Fruit fly (Drosophila melanogaster): ENCODE data around the gene Nep2.

The Nep2 gene

DNA sequence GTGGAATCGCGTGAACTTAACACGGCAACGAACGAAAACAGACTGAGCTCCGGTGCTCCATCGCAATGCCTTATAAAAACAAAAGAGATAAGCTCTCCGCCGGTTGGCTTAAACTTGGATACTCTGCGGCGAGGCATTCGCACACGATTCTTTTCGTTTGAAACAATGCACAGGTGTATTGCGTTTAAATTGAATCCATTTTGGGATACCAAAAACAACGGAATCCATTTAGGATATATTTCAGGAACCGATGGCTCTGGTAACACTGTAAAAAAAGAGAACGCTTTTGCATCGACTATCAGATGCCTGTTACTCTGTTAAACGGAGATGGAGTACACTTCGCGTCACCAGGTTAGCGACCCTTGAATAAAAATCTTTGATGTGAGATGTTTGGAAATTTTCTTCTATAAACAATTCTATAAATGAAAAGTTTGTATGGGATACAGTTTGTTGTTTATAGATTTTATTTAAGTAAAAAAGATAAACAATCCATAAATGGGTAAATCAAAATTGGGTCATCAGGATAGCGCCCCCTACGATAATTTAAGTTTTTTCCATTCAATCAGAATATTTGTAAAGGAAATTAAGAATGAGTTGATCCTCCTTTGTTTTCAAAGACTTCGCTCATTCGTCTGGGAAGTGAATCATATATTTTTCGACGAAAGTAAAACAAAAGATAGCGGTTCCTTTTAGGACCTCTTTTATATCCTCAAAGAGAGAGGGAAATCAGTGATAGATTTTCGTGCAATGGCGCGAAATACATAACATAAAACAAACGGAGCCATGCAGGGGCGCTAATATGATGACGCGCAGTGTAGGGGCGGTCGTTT, at the start of gene Nep2 (continued):
- TF ChIP-seq spab (GFP tag; optimal IDR thresholded peaks at IDR 0.05) (peak; percentile 54), Hr39 (GFP tag; optimal IDR thresholded peaks at IDR 0.05) (peak; percentile 21), CG9139 (GFP tag; optimal IDR thresholded peaks at IDR 0.05) (no peak), acj6 (GFP tag; optimal IDR thresholded peaks at IDR 0.05) (peak; percentile 64), CG6276 (GFP tag; optimal IDR thresholded peaks at IDR 0.05) (peak; percentile 77), CG6854 (GFP tag; optimal IDR thresholded peaks at IDR 0.05) (no peak), CG8632 (GFP tag; optimal IDR thresholded peaks at IDR 0.05) (peak; percentile 7), achi (GFP tag; optimal IDR thresholded peaks at IDR 0.05) (peak; percentile 62), Blimp-1 (GFP tag; optimal IDR thresholded peaks at IDR 0.05) (no peak), Ets96B (tag; optimal IDR thresholded peaks at IDR 0.05) (peak; percentile 15)

DNA sequence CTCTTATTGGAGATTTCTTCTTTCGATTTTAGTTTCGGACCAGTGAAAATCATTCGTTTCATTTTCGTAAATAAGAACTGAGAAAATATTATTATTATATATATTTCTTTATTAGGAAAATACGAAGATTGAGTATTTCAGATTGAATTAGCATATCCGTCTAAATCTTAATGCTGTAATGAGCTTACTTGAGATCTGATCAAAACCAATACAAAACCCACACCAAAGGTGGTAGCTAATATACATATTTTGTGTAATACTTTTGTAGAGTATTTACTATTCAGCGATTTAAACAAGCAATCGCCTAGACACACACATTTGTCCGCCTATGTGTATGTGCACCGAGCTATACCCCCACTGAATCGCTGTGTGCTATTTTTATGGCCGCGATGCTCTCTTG, 49.0 kb upstream of the Nep2 start:
- TF ChIP-seq CG31627 (GFP tag; optimal IDR thresholded peaks at IDR 0.05) (no peak), achi (GFP tag; optimal IDR thresholded peaks at IDR 0.05) (no peak), CG8119 (GFP tag; IDR thresholded peaks at IDR 0.05) (no peak), Ets96B (tag; optimal IDR thresholded peaks at IDR 0.05) (no peak), Eip78C (GFP tag) (no peak), CG6163 (GFP tag; IDR thresholded peaks at IDR 0.05) (no peak), lz (GFP tag; optimal IDR thresholded peaks at IDR 0.05) (no peak), Ets21C (GFP tag; optimal IDR thresholded peaks at IDR 0.05) (no peak), svp (GFP tag) (no peak), Sox14 (GFP tag; optimal IDR thresholded peaks at IDR 0.05) (no peak), CG6792 (GFP tag; optimal IDR thresholded peaks at IDR 0.05) (no peak), CG8319 (GFP tag; optimal IDR thresholded peaks at IDR 0.05) (no peak), fd85E (GFP tag; optimal IDR thresholded peaks at IDR 0.05) (no peak), eg (GFP tag; IDR thresholded peaks at IDR 0.05) (no peak)

DNA sequence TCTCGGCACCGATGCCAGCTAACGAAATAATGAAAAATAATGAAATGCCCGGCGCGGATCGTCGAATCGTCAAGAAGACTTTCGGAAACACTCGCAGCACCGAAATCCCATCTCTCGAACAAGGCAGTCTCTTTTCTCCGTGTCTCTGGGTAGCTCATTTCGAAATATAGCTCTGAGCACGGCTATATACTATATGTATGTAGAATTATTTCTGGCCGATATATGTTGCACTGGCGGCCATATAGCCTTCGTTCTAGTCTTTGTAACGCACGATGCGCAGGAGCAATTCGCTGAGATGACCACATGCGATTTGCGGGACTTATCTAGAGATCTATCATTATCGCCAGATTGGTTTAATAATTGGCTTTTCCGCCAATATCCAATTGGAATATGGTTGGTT, 48.6 kb upstream of the Nep2 start, which contains the start of gene CG14655:
Gene CG14655, minus strand, starts transcription at position 41 of the 400 bp plus-strand sequence.
- TF ChIP-seq CG32006 (GFP tag; optimal IDR thresholded peaks at IDR 0.05), result no peak
- TF ChIP-seq CG6276 (GFP tag; optimal IDR thresholded peaks at IDR 0.05), result no peak
- TF ChIP-seq achi (GFP tag; optimal IDR thresholded peaks at IDR 0.05), result no peak
- no peak for TF ChIP-seq CG31627 (GFP tag; optimal IDR thresholded peaks at IDR 0.05)
- TF ChIP-seq CG6854 (GFP tag; optimal IDR thresholded peaks at IDR 0.05), result no peak
- TF ChIP-seq eg (GFP tag; IDR thresholded peaks at IDR 0.05), result no peak
- no peak for TF ChIP-seq Eip78C (GFP tag)
- TF ChIP-seq salr (GFP tag; optimal IDR thresholded peaks at IDR 0.05), result no peak
- TF ChIP-seq Smox (GFP tag; optimal IDR thresholded peaks at IDR 0.05), result no peak
- TF ChIP-seq fkh (GFP tag; optimal IDR thresholded peaks at IDR 0.05), result no peak
- TF ChIP-seq Ets96B (tag; optimal IDR thresholded peaks at IDR 0.05), result no peak
- TF ChIP-seq CG3032 (tag; optimal IDR thresholded peaks at IDR 0.05), result no peak
- TF ChIP-seq Hr38 (GFP tag; optimal IDR thresholded peaks at IDR 0.05), result no peak
- no peak for TF ChIP-seq Hr4 (GFP tag; optimal IDR thresholded peaks at IDR 0.05)

DNA sequence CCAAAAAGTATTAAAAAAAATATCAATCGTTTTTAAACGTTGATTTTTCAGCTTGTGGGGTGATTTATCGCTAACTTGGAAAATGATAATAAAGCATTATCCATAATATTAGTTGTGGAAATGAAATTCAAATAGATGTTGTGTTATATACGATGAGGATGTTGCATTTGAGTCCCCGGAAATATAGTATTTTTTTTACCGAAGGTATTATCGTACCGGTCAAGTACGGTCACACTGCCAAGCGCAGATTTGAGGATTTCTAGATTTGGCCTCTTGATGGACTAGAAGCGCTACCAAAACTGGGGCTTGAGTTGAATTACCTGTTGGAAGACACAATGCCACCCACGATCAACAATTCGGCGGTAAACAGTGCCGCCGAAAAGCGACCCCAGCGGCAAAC, 43.7 kb upstream of the Nep2 start:
- TF ChIP-seq eg (GFP tag; IDR thresholded peaks at IDR 0.05), result peak; percentile 27; the same call in 1 of the 3 replicates
- peak; percentile 40 for TF ChIP-seq cyc (GFP tag; optimal IDR thresholded peaks at IDR 0.05)
- peak; percentile 37; the same call in 1 of the 2 replicates for TF ChIP-seq CG15336 (GFP tag; IDR thresholded peaks at IDR 0.05)
- TF ChIP-seq CG10669 (GFP tag; optimal IDR thresholded peaks at IDR 0.05), result no peak
- TF ChIP-seq CG1621 (tag; optimal IDR thresholded peaks at IDR 0.05), result peak; percentile 37
- no peak for TF ChIP-seq esn (GFP tag; optimal IDR thresholded peaks at IDR 0.05)
- TF ChIP-seq CG3032 (tag; optimal IDR thresholded peaks at IDR 0.05), result peak; percentile 44
- TF ChIP-seq acj6 (GFP tag; optimal IDR thresholded peaks at IDR 0.05), result peak; percentile 29
- peak; percentile 18 for TF ChIP-seq lz (GFP tag; optimal IDR thresholded peaks at IDR 0.05)
- peak; percentile 47 for TF ChIP-seq CG31627 (GFP tag; optimal IDR thresholded peaks at IDR 0.05)
- peak; percentile 43; the same call in 2 of the 3 replicates for TF ChIP-seq CG6163 (GFP tag; IDR thresholded peaks at IDR 0.05)
- no peak for TF ChIP-seq CG8119 (GFP tag; IDR thresholded peaks at IDR 0.05)
- TF ChIP-seq Sox14 (GFP tag; optimal IDR thresholded peaks at IDR 0.05), result peak; percentile 31

Measured in whole organism, prepupa.